Worm (Caenorhabditis elegans): ENCODE data around the gene F36D4.6.

- no peak for TF ChIP-seq dao-5 (tag; optimal IDR thresholded peaks at IDR 0.05)
- no peak for TF ChIP-seq him-1 (tag; optimal IDR thresholded peaks at IDR 0.05)
- TF ChIP-seq W03F9.2 (tag; optimal IDR thresholded peaks at IDR 0.05), result no peak
These were observed 35.6 kb upstream of the F36D4.6 start, which contains the start of gene F07D3.3 for ce11 chrV:9462605-9463004.

Data from whole organism, L4/young adult.